Fruit fly (Drosophila melanogaster) whole organism, pupa: Measurements from ENCODE around the gene CG42537.

Experiments
- CG10348 ChIP-seq: fragments of 200-800 bp; sonication (Bioruptor generic); IDR thresholded peaks from 2 replicates; pipeline ENCODE4 v1.3.6; 2022; ENCODE audit warnings: missing biosample characterization, missing genetic modification characterization
- CG13204 ChIP-seq: fragments of 200-800 bp; sonication (Bioruptor generic); optimal IDR thresholded peaks from 2 replicates; lab custom pipeline; 2018; ENCODE audit warnings: missing biosample characterization, mild to moderate bottlenecking, missing genetic modification characterization, moderate library complexity
- CG17806 ChIP-seq: fragments of 200-800 bp; sonication (Bioruptor generic); optimal IDR thresholded peaks from 2 replicates; lab custom pipeline; 2018; ENCODE audit warnings: missing biosample characterization, mild to moderate bottlenecking, missing genetic modification characterization, moderate library complexity
- CG8159 ChIP-seq: fragments of 200-800 bp; sonication (Bioruptor generic); optimal IDR thresholded peaks from 3 replicates; lab custom pipeline; 2018; ENCODE audit warnings: missing biosample characterization, mild to moderate bottlenecking, missing genetic modification characterization, moderate library complexity
- EcR ChIP-seq: fragments of 200-800 bp; sonication (Bioruptor generic); optimal IDR thresholded peaks from 3 replicates; lab custom pipeline; 2019; ENCODE audit warnings: missing biosample characterization, missing genetic modification characterization, mild to moderate bottlenecking, moderate library complexity, missing genetic modification reagents
- fd96Ca ChIP-seq: fragments of 200-800 bp; sonication (Bioruptor generic); IDR thresholded peaks from 3 replicates; pipeline ENCODE4 v1.3.6; 2022; ENCODE audit warnings: missing biosample characterization, missing genetic modification characterization
- rn ChIP-seq: fragments of 200-800 bp; sonication (Bioruptor generic); IDR thresholded peaks from 2 replicates; pipeline ENCODE4 v1.3.6; 2022; ENCODE audit warnings: missing biosample characterization, missing genetic modification characterization

DNA sequence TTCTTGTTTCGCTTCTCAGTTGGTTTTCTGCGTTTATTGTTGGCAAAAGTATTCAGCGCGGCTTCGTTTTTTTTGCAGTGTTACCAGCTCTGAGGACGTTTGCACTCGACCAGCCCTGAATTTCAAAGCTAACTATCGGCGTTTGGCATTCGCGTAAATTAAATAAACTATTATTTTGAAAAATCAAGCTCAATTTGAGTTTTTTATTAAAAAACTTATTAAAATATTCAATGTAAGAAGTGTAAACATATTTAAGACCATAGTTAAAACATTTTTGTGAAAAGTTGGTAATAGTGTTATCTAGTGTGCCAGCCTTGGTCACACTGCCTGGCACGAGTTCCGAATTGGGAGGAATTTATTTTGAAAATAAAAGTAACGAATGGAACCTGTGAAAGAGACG is 31.8 kb upstream of the CG42537 start, which contains the start of the genes SmD2 and CG18048:
- TF ChIP-seq fd96Ca (GFP tag; lab: Robert Waterston, UW) (no peak), rn (GFP tag; lab: Robert Waterston, UW) (no peak), EcR (no peak), CG8159 (tag; lab: Kevin White, UChicago) (no peak), CG17806 (tag; lab: Kevin White, UChicago) (no peak), CG13204 (GFP tag; lab: Kevin White, UChicago) (no peak), CG10348 (GFP tag; lab: Robert Waterston, UW) (no peak)
